Fruit fly (Drosophila melanogaster): ENCODE measurements around the gene Gal.

Gene Gal

dm6 chr2L:5997609-5998229 is 8.9 kb downstream of the Gal start (continued):
- TF ChIP-seq CG10979 (tag; optimal IDR thresholded peaks at IDR 0.05) (peak; percentile 37), CG32767 (GFP tag; IDR thresholded peaks at IDR 0.05) (peak; percentile 52), CG10462 (GFP tag; optimal IDR thresholded peaks at IDR 0.05) (no peak), CG34376 (GFP tag; optimal IDR thresholded peaks at IDR 0.05) (peak; percentile 82), ranshi (GFP tag; IDR thresholded peaks at IDR 0.05) (peak; percentile 23; the same call in 1 of the 2 replicates), CG9876 (GFP tag; optimal IDR thresholded peaks at IDR 0.05) (no peak), CG18764 (GFP tag; optimal IDR thresholded peaks at IDR 0.05) (no peak), chm (GFP tag; IDR thresholded peaks at IDR 0.05) (peak; percentile 49; the same call in 1 of the 2 replicates), dpn (GFP tag; optimal IDR thresholded peaks at IDR 0.05) (peak in 1 of 2 experiments; percentile 14), CG12219 (GFP tag; optimal IDR thresholded peaks at IDR 0.05) (peak; percentile 73), CG11695 (GFP tag; IDR thresholded peaks at IDR 0.05) (0 out of 3 replicates have a peak, but pooled peaks have one; percentile 48), Dll (GFP tag; IDR thresholded peaks at IDR 0.05; ENCODE audit: partially characterized antibody) (no peak), Dip3 (GFP tag; optimal IDR thresholded peaks at IDR 0.05) (peak; percentile 14), sug (tag; optimal IDR thresholded peaks at IDR 0.05) (no peak), CG6689 (GFP tag; IDR thresholded peaks at IDR 0.05) (peak; percentile 27), oc (tag; optimal IDR thresholded peaks at IDR 0.05) (peak; percentile 18), CG14014 (GFP tag; IDR thresholded peaks at IDR 0.05) (no peak), maf-S (GFP tag; optimal IDR thresholded peaks at IDR 0.05) (no peak), CG15011 (GFP tag; optimal IDR thresholded peaks at IDR 0.05) (no peak), yki (optimal IDR thresholded peaks at IDR 0.05) (no peak), CG6765 (GFP tag; optimal IDR thresholded peaks at IDR 0.05) (peak; percentile 82), danr (GFP tag; IDR thresholded peaks at IDR 0.05) (no peak), Hr3 (GFP tag; optimal IDR thresholded peaks at IDR 0.05) (no peak), D (optimal IDR thresholded peaks at IDR 0.05) (no peak), D (GFP tag; optimal IDR thresholded peaks at IDR 0.05) (peak; percentile 52), CG8281 (tag; optimal IDR thresholded peaks at IDR 0.05) (peak; percentile 33), CG33213 (GFP tag; optimal IDR thresholded peaks at IDR 0.05) (no peak), esg (GFP tag; conservative IDR thresholded peaks at IDR 0.05) (no peak), D19B (GFP tag; optimal IDR thresholded peaks at IDR 0.05) (no peak), Rx (GFP tag; IDR thresholded peaks at IDR 0.05) (no peak), tio (GFP tag; optimal IDR thresholded peaks at IDR 0.05) (no peak), CG4730 (GFP tag; IDR thresholded peaks at IDR 0.05) (no peak), disco-r (GFP tag; optimal IDR thresholded peaks at IDR 0.05) (no peak), CG9437 (GFP tag; optimal IDR thresholded peaks at IDR 0.05) (peak; percentile 6), Fer3 (tag; optimal IDR thresholded peaks at IDR 0.05) (peak; percentile 59), CG7745 (tag; optimal IDR thresholded peaks at IDR 0.05) (no peak), CG43689 (GFP tag; IDR thresholded peaks at IDR 0.05) (no peak), Six4 (GFP tag; optimal IDR thresholded peaks at IDR 0.05) (no peak), Med (GFP tag) (peak; percentile 94), CG4404 (GFP tag; IDR thresholded peaks at IDR 0.05) (no peak), Fer1 (GFP tag; optimal IDR thresholded peaks at IDR 0.05) (peak; percentile 88), trem (tag; optimal IDR thresholded peaks at IDR 0.05) (peak; percentile 21), CG13424 (tag; optimal IDR thresholded peaks at IDR 0.05) (peak; percentile 11), CG1792 (GFP tag; optimal IDR thresholded peaks at IDR 0.05) (peak; percentile 16), Sox102F (GFP tag; optimal IDR thresholded peaks at IDR 0.05) (no peak), sc (optimal IDR thresholded peaks at IDR 0.05) (no peak), sc (GFP tag; optimal IDR thresholded peaks at IDR 0.05) (no peak), CG12744 (GFP tag; optimal IDR thresholded peaks at IDR 0.05) (no peak), twi (tag; optimal IDR thresholded peaks at IDR 0.05) (peak; percentile 19), CG2875 (GFP tag; optimal IDR thresholded peaks at IDR 0.05) (peak; percentile 49), CG6272 (GFP tag; IDR thresholded peaks at IDR 0.05) (no peak), CG3995 (GFP tag; optimal IDR thresholded peaks at IDR 0.05) (no peak)

Measured in whole organism, embryonic.